Fruit fly (Drosophila melanogaster): ENCODE results near the gene CG15395.

CG15395 gene

dm6 chr2L:2609694-2610093 lies at the start of gene CG15395:
TSS of gene CG15395 (plus strand) at chr2L:2609994.
- no peak for TF ChIP-seq pan (optimal IDR thresholded peaks at IDR 0.05)
- no peak for TF ChIP-seq CG8478 (optimal IDR thresholded peaks at IDR 0.05)
- no peak for TF ChIP-seq Dll (optimal IDR thresholded peaks at IDR 0.05)
- no peak for TF ChIP-seq psq (optimal IDR thresholded peaks at IDR 0.05)
- TF ChIP-seq usp (GFP tag; optimal IDR thresholded peaks at IDR 0.05): no peak
- no peak for TF ChIP-seq EcR (GFP tag; optimal IDR thresholded peaks at IDR 0.05)

- TF ChIP-seq usp (GFP tag; optimal IDR thresholded peaks at IDR 0.05) (no peak), EcR (GFP tag; optimal IDR thresholded peaks at IDR 0.05) (no peak), CG8478 (optimal IDR thresholded peaks at IDR 0.05) (no peak), Dll (optimal IDR thresholded peaks at IDR 0.05) (no peak), pan (optimal IDR thresholded peaks at IDR 0.05) (no peak), psq (optimal IDR thresholded peaks at IDR 0.05) (no peak)
Observed at dm6 chr2L:2564758-2565157, 45.0 kb upstream of the CG15395 start, which contains the start of gene Cyp309a1. TSS of gene Cyp309a1 (minus strand) at chr2L:2564830.

dm6 chr2L:2572937-2573336 lies 36.9 kb upstream of the CG15395 start, which contains the start of gene Cyp309a2:
TSS of gene Cyp309a2 (minus strand) at chr2L:2573037.
- TF ChIP-seq psq (optimal IDR thresholded peaks at IDR 0.05) (no peak), CG8478 (optimal IDR thresholded peaks at IDR 0.05) (no peak), usp (GFP tag; optimal IDR thresholded peaks at IDR 0.05) (no peak), EcR (GFP tag; optimal IDR thresholded peaks at IDR 0.05) (no peak), Dll (optimal IDR thresholded peaks at IDR 0.05) (no peak), pan (optimal IDR thresholded peaks at IDR 0.05) (no peak)

DNA sequence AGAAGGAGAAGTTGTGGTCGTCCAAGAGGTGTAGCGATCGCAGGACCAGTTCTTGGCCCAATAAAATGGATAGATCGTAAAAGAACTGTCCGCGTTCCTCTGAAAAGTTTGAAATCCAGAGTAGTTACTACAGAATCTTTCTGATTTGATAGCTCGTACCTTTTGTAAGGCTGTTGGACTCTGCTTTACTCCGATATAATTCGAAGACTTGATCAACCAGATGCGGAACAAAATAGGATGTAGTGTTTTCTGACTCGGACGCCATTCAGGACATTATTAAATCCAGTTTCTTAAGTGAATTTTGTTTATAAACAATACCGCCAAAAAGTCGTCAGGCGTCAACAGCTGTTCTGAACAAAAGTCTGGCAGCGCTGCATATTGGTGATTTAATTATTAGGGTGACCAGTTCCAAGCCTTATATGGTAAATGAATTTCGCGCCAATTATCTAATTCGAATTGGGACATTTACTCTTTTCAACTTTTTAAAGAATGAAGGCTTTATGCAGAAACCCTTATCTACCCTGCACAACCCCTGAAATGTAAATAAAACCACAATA lies 35.0 kb upstream of the CG15395 start, which contains the start of the genes Rad1 and Sws1:
Rad1 (minus strand) TSS at position 336 of the 557 bp plus-strand sequence.
Sws1 (minus strand) TSS at position 336 of the 557 bp plus-strand sequence.
- TF ChIP-seq CG8478 (optimal IDR thresholded peaks at IDR 0.05) (no peak), usp (GFP tag; optimal IDR thresholded peaks at IDR 0.05) (no peak), Dll (optimal IDR thresholded peaks at IDR 0.05) (no peak), pan (optimal IDR thresholded peaks at IDR 0.05) (no peak), EcR (GFP tag; optimal IDR thresholded peaks at IDR 0.05) (no peak), psq (optimal IDR thresholded peaks at IDR 0.05) (no peak)

DNA sequence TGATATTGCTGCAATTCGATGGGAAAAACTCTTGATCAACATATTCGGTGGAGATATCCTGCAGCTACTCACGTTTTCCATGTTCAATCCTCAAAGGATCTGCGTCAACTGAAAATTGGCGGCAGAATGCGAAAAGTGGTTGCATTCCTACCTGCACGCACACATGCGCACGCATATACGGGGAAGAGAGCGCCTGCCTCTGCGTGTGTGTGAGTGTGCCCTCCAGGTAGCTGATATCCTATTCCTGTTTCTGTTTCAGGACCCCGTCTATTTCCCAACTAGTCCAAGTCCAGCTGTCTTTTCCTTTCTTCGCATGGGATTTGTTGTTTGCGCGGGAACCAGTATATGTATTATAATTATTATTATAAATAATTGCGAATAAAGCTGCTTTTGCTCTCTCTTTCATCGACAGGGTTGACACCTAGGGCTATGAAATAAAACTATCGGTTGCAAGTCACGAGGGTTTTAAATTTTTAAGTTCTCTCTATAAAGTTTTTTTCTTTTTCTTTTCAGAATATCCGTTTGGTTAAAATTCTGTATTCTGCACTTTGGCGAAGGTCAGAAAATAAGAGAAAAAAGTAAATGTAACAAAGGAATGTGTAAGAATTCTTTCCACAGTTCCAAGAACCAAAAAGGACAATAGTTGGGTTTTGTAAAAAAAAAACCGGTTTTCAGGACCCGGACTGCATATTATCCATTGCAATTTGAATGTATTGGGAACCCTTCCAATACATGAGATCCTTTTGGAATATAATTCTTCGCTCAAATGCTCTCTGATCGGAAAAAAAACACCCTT lies 33.0 kb upstream of the CG15395 start, which contains the start of gene insv:
insv (minus strand) TSS at position 433 of the 796 bp plus-strand sequence.
- no peak for TF ChIP-seq CG8478 (optimal IDR thresholded peaks at IDR 0.05)
- no peak for TF ChIP-seq Dll (optimal IDR thresholded peaks at IDR 0.05)
- no peak for TF ChIP-seq EcR (GFP tag; optimal IDR thresholded peaks at IDR 0.05)
- no peak for TF ChIP-seq usp (GFP tag; optimal IDR thresholded peaks at IDR 0.05)
- no peak for TF ChIP-seq psq (optimal IDR thresholded peaks at IDR 0.05)
- TF ChIP-seq pan (optimal IDR thresholded peaks at IDR 0.05): no peak

- TF ChIP-seq pan (optimal IDR thresholded peaks at IDR 0.05) (no peak), Dll (optimal IDR thresholded peaks at IDR 0.05) (no peak), CG8478 (optimal IDR thresholded peaks at IDR 0.05) (no peak), EcR (GFP tag; optimal IDR thresholded peaks at IDR 0.05) (no peak), psq (optimal IDR thresholded peaks at IDR 0.05) (no peak), usp (GFP tag; optimal IDR thresholded peaks at IDR 0.05) (no peak)
Observed at dm6 chr2L:2577361-2577737, 32.4 kb upstream of the CG15395 start, which contains the start of gene Elba2. TSS of gene Elba2 (plus strand) at chr2L:2577687.

dm6 chr2L:2579669-2580351 lies 30.0 kb upstream of the CG15395 start, which contains the start of the genes ND-B17.2 and Arpc5:
TSS of gene ND-B17.2 (minus strand) at chr2L:2580172.
TSS of gene Arpc5 (plus strand) at chr2L:2580292.
- TF ChIP-seq EcR (GFP tag; optimal IDR thresholded peaks at IDR 0.05): no peak
- no peak for TF ChIP-seq psq (optimal IDR thresholded peaks at IDR 0.05)
- TF ChIP-seq usp (GFP tag; optimal IDR thresholded peaks at IDR 0.05): no peak
- no peak for TF ChIP-seq pan (optimal IDR thresholded peaks at IDR 0.05)
- TF ChIP-seq CG8478 (optimal IDR thresholded peaks at IDR 0.05): no peak
- no peak for TF ChIP-seq Dll (optimal IDR thresholded peaks at IDR 0.05)

dm6 chr2L:2584461-2585056 lies 25.2 kb upstream of the CG15395 start:
- TF ChIP-seq usp (GFP tag; optimal IDR thresholded peaks at IDR 0.05): no peak
- TF ChIP-seq Dll (optimal IDR thresholded peaks at IDR 0.05): no peak
- TF ChIP-seq pan (optimal IDR thresholded peaks at IDR 0.05): no peak
- no peak for TF ChIP-seq CG8478 (optimal IDR thresholded peaks at IDR 0.05)
- no peak for TF ChIP-seq EcR (GFP tag; optimal IDR thresholded peaks at IDR 0.05)
- TF ChIP-seq psq (optimal IDR thresholded peaks at IDR 0.05): no peak

- TF ChIP-seq psq (optimal IDR thresholded peaks at IDR 0.05) (no peak), CG8478 (optimal IDR thresholded peaks at IDR 0.05) (no peak), pan (optimal IDR thresholded peaks at IDR 0.05) (no peak), Dll (optimal IDR thresholded peaks at IDR 0.05) (no peak), EcR (GFP tag; optimal IDR thresholded peaks at IDR 0.05) (no peak), usp (GFP tag; optimal IDR thresholded peaks at IDR 0.05) (no peak)
Observed at dm6 chr2L:2585285-2585684, 24.5 kb upstream of the CG15395 start, which contains the start of gene Drp1. TSS of gene Drp1 (minus strand) at chr2L:2585430.

DNA sequence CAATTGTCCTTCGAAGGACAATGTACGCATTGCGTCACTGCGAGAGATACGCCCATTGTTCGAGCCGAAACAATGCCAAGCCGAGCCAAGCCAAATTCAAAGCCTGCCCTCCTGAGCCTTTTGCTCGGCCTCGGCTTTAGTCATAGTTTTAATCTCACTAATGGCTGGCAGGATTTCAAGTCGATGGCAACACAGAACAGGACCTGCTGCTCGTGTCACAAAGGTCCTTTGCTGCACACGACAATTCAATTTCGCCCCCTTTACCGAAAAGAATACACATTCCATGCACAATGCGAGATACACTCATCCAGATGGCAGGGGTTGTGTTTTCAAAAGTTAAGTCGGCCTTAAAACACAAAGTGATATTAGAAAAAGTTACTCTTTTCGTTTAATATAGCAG lies 18.2 kb upstream of the CG15395 start, which contains the start of gene CG15394:
CG15394 (plus strand) TSS at position 301 of the 400 bp plus-strand sequence.
- TF ChIP-seq pan (optimal IDR thresholded peaks at IDR 0.05) (no peak), psq (optimal IDR thresholded peaks at IDR 0.05) (no peak), EcR (GFP tag; optimal IDR thresholded peaks at IDR 0.05) (no peak), Dll (optimal IDR thresholded peaks at IDR 0.05) (no peak), usp (GFP tag; optimal IDR thresholded peaks at IDR 0.05) (no peak)

DNA sequence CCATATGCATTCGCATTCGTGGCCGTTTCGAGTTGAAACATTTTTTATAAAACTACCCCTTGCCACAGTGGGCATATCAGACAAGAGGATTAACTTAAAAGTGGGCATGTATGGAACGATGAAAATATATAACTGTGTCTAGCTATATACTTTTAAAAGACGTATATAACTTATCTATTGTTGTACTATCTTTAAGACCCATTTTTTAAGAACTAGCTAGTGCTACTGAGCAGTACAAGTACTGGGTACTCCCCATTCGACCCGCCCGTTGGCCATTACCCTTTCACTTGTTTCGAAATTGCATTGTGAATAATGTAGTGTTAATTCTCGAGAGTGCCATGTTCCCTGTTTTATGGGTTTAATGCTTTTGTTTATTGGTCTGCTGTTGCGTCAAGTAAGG lies 3.1 kb upstream of the CG15395 start:
- TF ChIP-seq Dll (optimal IDR thresholded peaks at IDR 0.05): no peak
- no peak for TF ChIP-seq EcR (GFP tag; optimal IDR thresholded peaks at IDR 0.05)
- no peak for TF ChIP-seq usp (GFP tag; optimal IDR thresholded peaks at IDR 0.05)
- no peak for TF ChIP-seq CG8478 (optimal IDR thresholded peaks at IDR 0.05)
- no peak for TF ChIP-seq pan (optimal IDR thresholded peaks at IDR 0.05)
- no peak for TF ChIP-seq psq (optimal IDR thresholded peaks at IDR 0.05)
